Fruit fly (Drosophila melanogaster) whole organism, embryonic: ENCODE data around the gene CG33124.

Source experiments
- Atf6 ChIP-seq: fragments of 200-800 bp; sonication (Bioruptor generic); IDR thresholded peaks from 2 replicates; pipeline ENCODE4 v1.3.6; 2022; ENCODE audit warnings: missing biosample characterization, missing genetic modification characterization
- CG1024 ChIP-seq: fragments of 200-800 bp; sonication (Bioruptor generic); IDR thresholded peaks from 2 replicates; pipeline ENCODE4 v1.3.6; 2022; ENCODE audit warnings: missing biosample characterization, missing genetic modification characterization
- CG14710 ChIP-seq: fragments of 200-800 bp; sonication (Bioruptor generic); optimal IDR thresholded peaks from 3 replicates; lab custom pipeline; 2019; ENCODE audit warnings: missing biosample characterization, mild to moderate bottlenecking, missing genetic modification characterization, moderate library complexity
- CG1647 ChIP-seq: fragments of 200-800 bp; sonication (Bioruptor generic); optimal IDR thresholded peaks from 3 replicates; lab custom pipeline; 2016; ENCODE audit warnings: missing biosample characterization, missing genetic modification characterization
- CG18476 ChIP-seq: fragments of 200-800 bp; sonication (Bioruptor generic); optimal IDR thresholded peaks from 2 replicates; lab custom pipeline; 2016; ENCODE audit warnings: missing biosample characterization, mild to moderate bottlenecking, missing genetic modification characterization
- CG18619 ChIP-seq: fragments of 200-800 bp; sonication (Bioruptor generic); optimal IDR thresholded peaks from 3 replicates; lab custom pipeline; 2017; ENCODE audit warnings: missing biosample characterization, mild to moderate bottlenecking, missing genetic modification characterization
- CG30403 ChIP-seq: fragments of 200-800 bp; sonication (Bioruptor generic); optimal IDR thresholded peaks from 3 replicates; lab custom pipeline; 2016; ENCODE audit warnings: missing biosample characterization, missing genetic modification characterization
- CG3163 ChIP-seq: fragments of 200-800 bp; sonication (Bioruptor generic); optimal IDR thresholded peaks from 3 replicates; lab custom pipeline; 2016; ENCODE audit warnings: missing biosample characterization, missing genetic modification characterization
- CG34224 ChIP-seq: fragments of 200-800 bp; sonication (Bioruptor generic); IDR thresholded peaks from 3 replicates; pipeline ENCODE4 v1.3.6; 2022; ENCODE audit warnings: missing biosample characterization, missing genetic modification characterization; ENCODE audit not compliant: partially characterized antibody
- CG4328 ChIP-seq: fragments of 200-800 bp; sonication (Bioruptor generic); optimal IDR thresholded peaks from 3 replicates; lab custom pipeline; 2017; ENCODE audit warnings: missing biosample characterization, missing genetic modification reagents, missing genetic modification characterization
- CG43689 ChIP-seq: fragments of 200-800 bp; sonication (Bioruptor generic); IDR thresholded peaks from 2 replicates; pipeline ENCODE4 v1.3.6; 2022; ENCODE audit warnings: missing biosample characterization, missing genetic modification characterization
- CG4617 ChIP-seq: fragments of 200-800 bp; sonication (Bioruptor generic); optimal IDR thresholded peaks from 3 replicates; lab custom pipeline; 2016; ENCODE audit warnings: missing biosample characterization, missing genetic modification characterization, borderline replicate concordance
- CG7372 ChIP-seq: fragments of 200-800 bp; sonication (Bioruptor generic); IDR thresholded peaks from 2 replicates; pipeline ENCODE4 v1.3.6; 2022; ENCODE audit warnings: missing biosample characterization, missing genetic modification characterization
- CG9437 ChIP-seq: fragments of 200-800 bp; sonication (Bioruptor generic); optimal IDR thresholded peaks from 2 replicates; lab custom pipeline; 2018; ENCODE audit warnings: missing biosample characterization, mild to moderate bottlenecking, missing genetic modification characterization
- CG9817 ChIP-seq: fragments of 200-800 bp; sonication (Bioruptor generic); optimal IDR thresholded peaks from 2 replicates; lab custom pipeline; 2018; ENCODE audit warnings: missing biosample characterization, mild to moderate bottlenecking, missing genetic modification characterization, moderate library complexity
- CrebB ChIP-seq: fragments of 200-800 bp; sonication (Bioruptor generic); optimal IDR thresholded peaks from 3 replicates; lab custom pipeline; 2018; ENCODE audit warnings: missing biosample characterization, mild to moderate bottlenecking, missing genetic modification characterization
- D19B ChIP-seq: fragments of 200-800 bp; sonication (Bioruptor generic); optimal IDR thresholded peaks from 2 replicates; lab custom pipeline; 2017; ENCODE audit warnings: missing biosample characterization, mild to moderate bottlenecking, missing genetic modification characterization
- Dad ChIP-seq: fragments of 200-800 bp; sonication (Bioruptor generic); optimal IDR thresholded peaks from 3 replicates; lab custom pipeline; 2016; ENCODE audit warnings: missing biosample characterization, missing genetic modification characterization
- Dref ChIP-seq: fragments of 200-800 bp; sonication (Bioruptor generic); IDR thresholded peaks from 2 replicates; pipeline ENCODE4 v1.3.6; 2022; ENCODE audit warnings: missing biosample characterization, missing genetic modification characterization
- H15 ChIP-seq: fragments of 200-800 bp; sonication (Bioruptor generic); IDR thresholded peaks from 3 replicates; pipeline ENCODE4 v1.3.6; 2022; ENCODE audit warnings: missing biosample characterization, missing genetic modification characterization
- H2.0 ChIP-seq: fragments of 200-800 bp; sonication (Bioruptor generic); IDR thresholded peaks from 2 replicates; pipeline ENCODE4 v1.3.6; 2022; ENCODE audit warnings: missing biosample characterization, missing genetic modification characterization
- HHEX ChIP-seq: fragments of 200-800 bp; sonication (Bioruptor generic); optimal IDR thresholded peaks from 3 replicates; lab custom pipeline; 2017; ENCODE audit warnings: missing biosample characterization, mild to moderate bottlenecking, missing genetic modification characterization, missing genetic modification reagents
- HmgZ ChIP-seq: fragments of 200-800 bp; sonication (Bioruptor generic); optimal IDR thresholded peaks from 2 replicates; lab custom pipeline; 2018; ENCODE audit warnings: missing biosample characterization, mild to moderate bottlenecking, missing genetic modification characterization
- Hr39 ChIP-seq: fragments of >200 bp; optimal IDR thresholded peaks from 2 replicates; lab custom pipeline; 2017
- Pdp1 ChIP-seq, 2 experiments: fragments of 200-800 bp; sonication (Bioruptor generic); optimal IDR thresholded peaks; 3 replicates each; lab custom pipeline; 2016; ENCODE audit warnings: missing biosample characterization in 2 of 2, missing genetic modification characterization in 2 of 2, mild to moderate bottlenecking in 1 of 2, moderate library complexity in 1 of 2
- Ptx1 ChIP-seq: fragments of 200-800 bp; sonication (Bioruptor generic); IDR thresholded peaks from 2 replicates; pipeline ENCODE4 v1.3.6; 2022; ENCODE audit warnings: missing biosample characterization, missing genetic modification characterization
- Sox100B ChIP-seq: fragments of 200-800 bp; sonication (Bioruptor generic); optimal IDR thresholded peaks from 3 replicates; lab custom pipeline; 2018; ENCODE audit warnings: missing biosample characterization, mild to moderate bottlenecking, missing genetic modification characterization
- ab ChIP-seq: fragments of 200-800 bp; sonication (Bioruptor generic); optimal IDR thresholded peaks from 2 replicates; lab custom pipeline; 2016; ENCODE audit warnings: missing biosample characterization, missing genetic modification characterization
- ara ChIP-seq: fragments of 200-800 bp; sonication (Bioruptor generic); IDR thresholded peaks from 2 replicates; pipeline ENCODE4 v1.3.6; 2022; ENCODE audit warnings: missing biosample characterization, missing genetic modification characterization
- bab2 ChIP-seq: fragments of 200-800 bp; sonication (Bioruptor generic); optimal IDR thresholded peaks from 2 replicates; lab custom pipeline; 2016; ENCODE audit warnings: missing biosample characterization, missing genetic modification characterization
- bbx ChIP-seq: fragments of 200-800 bp; sonication (Bioruptor generic); IDR thresholded peaks from 2 replicates; pipeline ENCODE4 v1.3.6; 2022; ENCODE audit warnings: missing biosample characterization, missing genetic modification characterization; ENCODE audit not compliant: partially characterized antibody
- bowl ChIP-seq: fragments of 200-800 bp; sonication (Bioruptor generic); IDR thresholded peaks from 2 replicates; pipeline ENCODE4 v1.3.6; 2022; ENCODE audit warnings: missing biosample characterization, missing genetic modification characterization
- esg ChIP-seq: fragments of 200-800 bp; sonication (Bioruptor generic); conservative IDR thresholded peaks from 2 replicates; pipeline ENCODE4 v1.3.6; 2022; ENCODE audit warnings: missing biosample characterization, missing genetic modification characterization
- gcm ChIP-seq: fragments of 200-800 bp; sonication (Bioruptor generic); optimal IDR thresholded peaks from 2 replicates; lab custom pipeline; 2019; ENCODE audit warnings: missing biosample characterization, mild to moderate bottlenecking, missing genetic modification characterization, moderate library complexity
- gfzf ChIP-seq: fragments of 200-800 bp; sonication (Bioruptor generic); optimal IDR thresholded peaks from 2 replicates; lab custom pipeline; 2016; ENCODE audit warnings: missing biosample characterization, mild to moderate bottlenecking, missing genetic modification characterization, moderate library complexity
- gro ChIP-seq: fragments of 200-800 bp; sonication (Bioruptor generic); optimal IDR thresholded peaks from 2 replicates; lab custom pipeline; 2016; ENCODE audit warnings: missing biosample characterization, missing genetic modification characterization
- h ChIP-seq: fragments of >200 bp; optimal IDR thresholded peaks from 2 replicates; lab custom pipeline; 2017
- hb ChIP-seq: fragments of 200-800 bp; sonication (Bioruptor generic); IDR thresholded peaks from 3 replicates; pipeline ENCODE4 v1.3.6; 2022; ENCODE audit warnings: missing biosample characterization, missing genetic modification characterization; ENCODE audit not compliant: partially characterized antibody
- knrl ChIP-seq: fragments of 200-800 bp; sonication (Bioruptor generic); IDR thresholded peaks from 3 replicates; pipeline ENCODE4 v1.3.6; 2022; ENCODE audit warnings: missing biosample characterization, missing genetic modification characterization; ENCODE audit not compliant: partially characterized antibody
- odd ChIP-seq: fragments of 200-800 bp; sonication (Bioruptor generic); optimal IDR thresholded peaks from 2 replicates; lab custom pipeline; 2017; ENCODE audit warnings: missing biosample characterization, mild to moderate bottlenecking, missing genetic modification characterization
- ro ChIP-seq: fragments of 200-800 bp; sonication (Bioruptor generic); IDR thresholded peaks from 2 replicates; pipeline ENCODE4 v1.3.6; 2022; ENCODE audit warnings: missing biosample characterization, missing genetic modification characterization
- row ChIP-seq: fragments of 200-800 bp; sonication (Bioruptor generic); IDR thresholded peaks from 3 replicates; pipeline ENCODE4 v1.3.6; 2022; ENCODE audit warnings: missing biosample characterization, missing genetic modification characterization
- sc ChIP-seq, 3 experiments: fragments of >200 bp in 2 of 3; fragments of 200-800 bp in 1 of 3; sonication (Bioruptor generic) in 1 of 3; optimal IDR thresholded peaks; 2 replicates in 2 of 3; 3 replicates in 1 of 3; lab custom pipeline; 2017; ENCODE audit warnings: mild to moderate bottlenecking in 1 of 3, missing biosample characterization in 1 of 3, missing genetic modification characterization in 1 of 3, missing genetic modification reagents in 1 of 3
- sqz ChIP-seq: fragments of 200-800 bp; sonication (Bioruptor generic); optimal IDR thresholded peaks from 3 replicates; lab custom pipeline; 2018; ENCODE audit warnings: missing biosample characterization, mild to moderate bottlenecking, missing genetic modification characterization
- ssp ChIP-seq: fragments of 200-800 bp; sonication (Bioruptor generic); IDR thresholded peaks from 2 replicates; pipeline ENCODE4 v1.3.6; 2022; ENCODE audit warnings: missing biosample characterization, missing genetic modification characterization
- sug ChIP-seq: fragments of 200-800 bp; optimal IDR thresholded peaks from 2 replicates; lab custom pipeline; 2019; ENCODE audit warnings: missing biosample characterization, mild to moderate bottlenecking, missing genetic modification characterization, moderate library complexity
- ttk ChIP-seq: fragments of 200-800 bp; sonication (Bioruptor generic); IDR thresholded peaks from 2 replicates; pipeline ENCODE4 v2.1.2; 2022; ENCODE audit warnings: missing biosample characterization, missing genetic modification characterization
- tx ChIP-seq: fragments of 200-800 bp; sonication (Bioruptor generic); optimal IDR thresholded peaks from 2 replicates; lab custom pipeline; 2016; ENCODE audit warnings: missing biosample characterization, missing genetic modification characterization
- wek ChIP-seq: fragments of 200-800 bp; sonication (Bioruptor generic); optimal IDR thresholded peaks from 3 replicates; lab custom pipeline; 2018; ENCODE audit warnings: missing biosample characterization, mild to moderate bottlenecking, missing genetic modification characterization, moderate library complexity

Gene CG33124

dm6 chr2L:2202018-2202852 is 6.7 kb downstream of the CG33124 start (continued):
- no peak for TF ChIP-seq Dref (GFP tag; lab: Robert Waterston, UW)
- TF ChIP-seq ro (GFP tag; lab: Robert Waterston, UW) = peak; percentile 99
- TF ChIP-seq sc (optimal IDR thresholded peaks at IDR 0.05; lab: Kevin White, UChicago) = no peak
- peak; percentile 100 for TF ChIP-seq sc (GFP tag; optimal IDR thresholded peaks at IDR 0.05; lab: Kevin White, UChicago)
- peak; percentile 98 for TF ChIP-seq row (GFP tag; lab: Robert Waterston, UW)
- TF ChIP-seq bowl (GFP tag; lab: Robert Waterston, UW) = peak; percentile 95
- TF ChIP-seq CG3163 (GFP tag; lab: Kevin White, UChicago) = peak; percentile 89
- TF ChIP-seq CG14710 (tag; lab: Kevin White, UChicago) = peak; percentile 99
- TF ChIP-seq hb = peak; percentile 90
- TF ChIP-seq CG9817 (tag; lab: Kevin White, UChicago) = peak; percentile 87
- TF ChIP-seq Ptx1 (GFP tag; lab: Robert Waterston, UW) = peak; percentile 98
- peak; percentile 99 for TF ChIP-seq Sox100B
- peak; percentile 69 for TF ChIP-seq sug (tag; lab: Kevin White, UChicago)
- TF ChIP-seq H2.0 (GFP tag; lab: Robert Waterston, UW) = peak; percentile 99
- TF ChIP-seq wek (GFP tag; lab: Kevin White, UChicago) = peak; percentile 94
- TF ChIP-seq gro (GFP tag; lab: Kevin White, UChicago) = peak; percentile 14
- TF ChIP-seq Atf6 (GFP tag; lab: Robert Waterston, UW) = peak; percentile 92
- peak; percentile 94 for TF ChIP-seq ssp (GFP tag; lab: Robert Waterston, UW)
- no peak for TF ChIP-seq Hr39
- TF ChIP-seq CG34224 (GFP tag; lab: Robert Waterston, UW) = no peak
- TF ChIP-seq gfzf (GFP tag; lab: Kevin White, UChicago) = peak; percentile 31
- TF ChIP-seq h (lab: Kevin White, UChicago) = no peak
- peak; percentile 97 for TF ChIP-seq HHEX (GFP tag; lab: Kevin White, UChicago)
- peak; percentile 98 for TF ChIP-seq CG18476
- TF ChIP-seq CrebB = peak; percentile 98
- TF ChIP-seq CG7372 = peak; percentile 96
- TF ChIP-seq Pdp1 (GFP tag; optimal IDR thresholded peaks at IDR 0.05; lab: Kevin White, UChicago) = peak; percentile 97 to 98
- peak; percentile 70; the same call in 2 of the 3 replicates for TF ChIP-seq knrl (GFP tag; lab: Robert Waterston, UW)
- TF ChIP-seq ara = peak; percentile 100
- peak; percentile 96 for TF ChIP-seq HmgZ (tag; lab: Kevin White, UChicago)
- TF ChIP-seq CG4617 (GFP tag; lab: Kevin White, UChicago) = peak; percentile 98
- peak; percentile 97 for TF ChIP-seq Dad
- peak; percentile 99 for TF ChIP-seq ttk (GFP tag; lab: Robert Waterston, UW)
- peak; percentile 17 for TF ChIP-seq D19B (GFP tag; lab: Kevin White, UChicago)
- peak; percentile 89 for TF ChIP-seq CG4328 (GFP tag; lab: Kevin White, UChicago)
- TF ChIP-seq odd (GFP tag; lab: Kevin White, UChicago) = peak; percentile 97
- TF ChIP-seq tx = peak; percentile 97
- peak; percentile 99 for TF ChIP-seq H15
- TF ChIP-seq CG9437 = peak; percentile 94
- peak; percentile 99 for TF ChIP-seq CG30403 (GFP tag; lab: Kevin White, UChicago)
- peak; percentile 98 for TF ChIP-seq bab2
- TF ChIP-seq CG1024 (GFP tag; lab: Robert Waterston, UW) = peak; percentile 98
- TF ChIP-seq CG1647 = peak; percentile 96
- TF ChIP-seq CG18619 (GFP tag; lab: Kevin White, UChicago) = peak; percentile 95
- TF ChIP-seq sqz (GFP tag; lab: Kevin White, UChicago) = peak; percentile 98
- peak; percentile 98 for TF ChIP-seq esg (GFP tag; lab: Robert Waterston, UW)
- TF ChIP-seq CG43689 (GFP tag; lab: Robert Waterston, UW) = peak; percentile 93
- peak; percentile 95 for TF ChIP-seq ab
- TF ChIP-seq bbx (GFP tag; lab: Robert Waterston, UW) = peak; percentile 77
- TF ChIP-seq gcm (GFP tag; lab: Kevin White, UChicago) = peak; percentile 100
